Worm (Caenorhabditis elegans) whole organism, young adult: ENCODE measurements around the gene tag-243.
A peak's percentile ranks its signal among the peaks of the same experiment; 100 is the strongest.

Source experiments
- B0261.1 ChIP-seq: sonication (generic microtip); optimal IDR thresholded peaks from 2 replicates; lab custom pipeline; 2016; ENCODE audit warnings: mild to moderate bottlenecking, missing genetic modification characterization, moderate library complexity, missing compliant biosample characterization
- F22D6.2 ChIP-seq: sonication (generic microtip); optimal IDR thresholded peaks from 2 replicates; lab custom pipeline; 2016; ENCODE audit warnings: mild to moderate bottlenecking, missing genetic modification characterization, missing compliant biosample characterization
- F57A8.1 ChIP-seq: fragments of 200-800 bp; sonication (Bioruptor generic); optimal IDR thresholded peaks from 2 replicates; lab custom pipeline; 2018; ENCODE audit warnings: mild to moderate bottlenecking, missing genetic modification characterization, moderate library complexity, missing compliant biosample characterization
- K12H6.12 ChIP-seq: fragments of 200-800 bp; sonication (Bioruptor generic); optimal IDR thresholded peaks from 2 replicates; lab custom pipeline; 2018; ENCODE audit warnings: mild to moderate bottlenecking, missing genetic modification characterization, missing compliant biosample characterization
- T26A5.8 ChIP-seq: sonication (generic microtip); optimal IDR thresholded peaks from 2 replicates; lab custom pipeline; 2016; ENCODE audit warnings: missing genetic modification characterization, missing compliant biosample characterization
- Y56A3A.18 ChIP-seq: fragments of 200-800 bp; sonication (Bioruptor generic); IDR thresholded peaks from 2 replicates; pipeline ENCODE4 v1.3.6; 2022; ENCODE audit warnings: missing genetic modification reagents, missing genetic modification characterization, missing compliant biosample characterization
- attf-6 ChIP-seq: fragments of 200-800 bp; sonication (Bioruptor generic); IDR thresholded peaks from 2 replicates; pipeline ENCODE4 v1.3.6; 2022; ENCODE audit warnings: missing genetic modification reagents, missing genetic modification characterization, missing compliant biosample characterization
- bed-1 ChIP-seq: fragments of 200-800 bp; sonication (Bioruptor generic); IDR thresholded peaks from 2 replicates; pipeline ENCODE4 v1.3.6; 2022; ENCODE audit warnings: missing genetic modification reagents, missing genetic modification characterization, missing compliant biosample characterization
- ccch-3 ChIP-seq: fragments of 200-800 bp; sonication (Bioruptor generic); optimal IDR thresholded peaks from 2 replicates; lab custom pipeline; 2018; ENCODE audit warnings: mild to moderate bottlenecking, missing genetic modification characterization, missing compliant biosample characterization
- ceh-40 ChIP-seq: fragments of 200-800 bp; sonication (Bioruptor generic); IDR thresholded peaks from 2 replicates; pipeline ENCODE4 v1.3.6; 2022; ENCODE audit warnings: missing genetic modification characterization, missing compliant biosample characterization
- die-1 ChIP-seq: sonication (generic microtip); optimal IDR thresholded peaks from 2 replicates; lab custom pipeline; 2016; ENCODE audit warnings: missing genotype, mild to moderate bottlenecking, missing genetic modification characterization, missing compliant biosample characterization
- dpff-1 ChIP-seq: sonication (generic microtip); optimal IDR thresholded peaks from 2 replicates; lab custom pipeline; 2017; ENCODE audit warnings: mild to moderate bottlenecking, missing genetic modification characterization, missing compliant biosample characterization
- efl-1 ChIP-seq: fragments of 150-350 bp; optimal IDR thresholded peaks from 2 replicates; lab custom pipeline; 2014; ENCODE audit warnings: missing biosample characterization, missing genetic modification reagents, missing genetic modification characterization
- hmg-1.2 ChIP-seq: fragments of 200-800 bp; sonication (Bioruptor generic); IDR thresholded peaks from 2 replicates; pipeline ENCODE4 v1.3.6; 2022; ENCODE audit warnings: missing genetic modification reagents, missing genetic modification characterization, missing compliant biosample characterization
- hmg-20 ChIP-seq: fragments of 200-800 bp; sonication (Bioruptor generic); IDR thresholded peaks from 2 replicates; pipeline ENCODE4 v1.3.6; 2022; ENCODE audit warnings: missing genetic modification reagents, missing genetic modification characterization, missing compliant biosample characterization
- hsf-1 ChIP-seq: fragments of 200-800 bp; sonication (Bioruptor generic); IDR thresholded peaks from 2 replicates; pipeline ENCODE4 v1.3.6; 2022; ENCODE audit warnings: missing genetic modification reagents, missing genetic modification characterization, missing compliant biosample characterization
- lin-54 ChIP-seq: fragments of 200-800 bp; sonication (Bioruptor generic); optimal IDR thresholded peaks from 2 replicates; lab custom pipeline; 2018; ENCODE audit warnings: mild to moderate bottlenecking, missing genetic modification characterization, missing compliant biosample characterization
- lir-1 ChIP-seq: fragments of 200-800 bp; sonication (Bioruptor generic); conservative IDR thresholded peaks from 2 replicates; pipeline ENCODE4 v1.3.6; 2022; ENCODE audit warnings: missing genetic modification reagents, missing genetic modification characterization, missing compliant biosample characterization
- madf-8 ChIP-seq: fragments of 200-800 bp; sonication (Bioruptor generic); conservative IDR thresholded peaks from 2 replicates; pipeline ENCODE4 v1.3.6; 2022; ENCODE audit warnings: missing genetic modification reagents, missing genetic modification characterization, missing compliant biosample characterization
- nhr-27 ChIP-seq: fragments of 200-800 bp; sonication (Bioruptor generic); optimal IDR thresholded peaks from 2 replicates; lab custom pipeline; 2018; ENCODE audit warnings: mild to moderate bottlenecking, missing genetic modification characterization, moderate library complexity, missing compliant biosample characterization
- rcor-1 ChIP-seq: fragments of 200-800 bp; sonication (Bioruptor generic); IDR thresholded peaks from 2 replicates; pipeline ENCODE4 v1.3.6; 2022; ENCODE audit warnings: missing genetic modification reagents, missing genetic modification characterization, missing compliant biosample characterization
- sea-2 ChIP-seq: fragments of 200-800 bp; sonication (Bioruptor generic); IDR thresholded peaks from 2 replicates; pipeline ENCODE4 v1.3.6; 2022; ENCODE audit warnings: missing genetic modification characterization, missing compliant biosample characterization
- snpc-3.4 ChIP-seq: sonication (generic microtip); optimal IDR thresholded peaks from 2 replicates; lab custom pipeline; 2017; ENCODE audit warnings: missing genetic modification characterization, mild to moderate bottlenecking, missing compliant biosample characterization, antibody characterized with exemption, moderate library complexity, missing genotype, missing genetic modification reagents
- snpc-4 ChIP-seq, 5 experiments: fragments of 150-350 bp in 1 of 5; sonication (generic microtip) in 4 of 5; optimal IDR thresholded peaks; 2 replicates each; lab custom pipeline; 2014 to 2018; ENCODE audit warnings: missing genetic modification characterization in 5 of 5, missing biosample characterization in 3 of 5, antibody characterized with exemption in 2 of 5, mild to moderate bottlenecking in 2 of 5, missing compliant biosample characterization in 2 of 5, missing genotype in 2 of 5, moderate library complexity in 2 of 5, missing genetic modification reagents in 1 of 5
- somi-1 ChIP-seq: fragments of 200-800 bp; sonication (Bioruptor generic); optimal IDR thresholded peaks from 2 replicates; lab custom pipeline; 2018; ENCODE audit warnings: mild to moderate bottlenecking, missing genetic modification characterization, missing compliant biosample characterization
- sptf-2 ChIP-seq: fragments of 200-800 bp; sonication (Bioruptor generic); optimal IDR thresholded peaks from 2 replicates; lab custom pipeline; 2018; ENCODE audit warnings: mild to moderate bottlenecking, missing genetic modification characterization, missing compliant biosample characterization
- tbp1 ChIP-seq: fragments of 200-800 bp; sonication (Bioruptor generic); optimal IDR thresholded peaks from 2 replicates; lab custom pipeline; 2018; ENCODE audit warnings: mild to moderate bottlenecking, missing genetic modification characterization, missing compliant biosample characterization
- unc-130 ChIP-seq: sonication (generic microtip); optimal IDR thresholded peaks from 2 replicates; lab custom pipeline; 2016; ENCODE audit warnings: missing genetic modification reagents, missing genetic modification characterization, missing compliant biosample characterization
- zfh-2 ChIP-seq: fragments of 200-800 bp; sonication (Bioruptor generic); conservative IDR thresholded peaks from 2 replicates; pipeline ENCODE4 v1.3.6; 2022; ENCODE audit warnings: missing genetic modification reagents, missing genetic modification characterization, missing compliant biosample characterization
- zim-3 ChIP-seq: sonication (generic microtip); optimal IDR thresholded peaks from 2 replicates; lab custom pipeline; 2017; ENCODE audit warnings: mild to moderate bottlenecking, missing genetic modification characterization, moderate library complexity, missing compliant biosample characterization
- ztf-18 ChIP-seq: sonication (generic microtip); optimal IDR thresholded peaks from 2 replicates; lab custom pipeline; 2016; ENCODE audit warnings: missing genotype, mild to moderate bottlenecking, missing genetic modification characterization, missing compliant biosample characterization
- ztf-26 ChIP-seq: sonication (generic microtip); optimal IDR thresholded peaks from 2 replicates; lab custom pipeline; 2017; ENCODE audit warnings: missing genetic modification characterization, missing compliant biosample characterization
- ztf-28 ChIP-seq: fragments of 200-800 bp; sonication (Bioruptor generic); IDR thresholded peaks from 2 replicates; pipeline ENCODE4 v1.3.6; 2022; ENCODE audit warnings: missing genetic modification reagents, missing genetic modification characterization, missing compliant biosample characterization
- ztf-3 ChIP-seq: fragments of 200-800 bp; sonication (Bioruptor generic); optimal IDR thresholded peaks from 2 replicates; lab custom pipeline; 2018; ENCODE audit warnings: mild to moderate bottlenecking, missing genetic modification characterization, missing compliant biosample characterization
- ztf-6 ChIP-seq: fragments of 200-800 bp; sonication (Bioruptor generic); IDR thresholded peaks from 2 replicates; pipeline ENCODE4 v1.3.6; 2022; ENCODE audit warnings: missing genetic modification reagents, missing genetic modification characterization, missing compliant biosample characterization

Gene tag-243

DNA sequence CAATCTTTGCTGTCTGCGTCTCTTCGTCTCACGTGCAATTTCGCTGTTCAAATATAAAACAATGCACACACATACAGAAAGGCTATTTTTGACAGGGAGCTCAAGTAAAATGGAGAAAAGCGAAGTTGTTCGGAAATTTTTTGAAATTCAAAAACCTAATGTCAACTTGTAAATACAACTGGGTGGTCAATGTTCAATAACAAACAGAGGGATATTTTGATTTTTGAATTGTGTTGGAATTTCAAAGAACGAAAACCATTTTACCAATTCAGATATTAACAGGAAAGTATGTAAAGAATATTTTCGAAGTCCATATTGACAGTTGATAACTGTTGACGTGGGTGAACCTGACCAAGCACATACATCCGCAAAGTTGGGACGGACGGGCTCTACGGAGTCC is at the start of gene tag-243:
Gene tag-243, minus strand, starts transcription at position 101 of the 400 bp plus-strand sequence.
- TF ChIP-seq madf-8 = no peak
- TF ChIP-seq hmg-1.2 (GFP tag; lab: Robert Waterston, UW) = peak; percentile 64
- TF ChIP-seq, all 124 proteins: peak for 1

DNA sequence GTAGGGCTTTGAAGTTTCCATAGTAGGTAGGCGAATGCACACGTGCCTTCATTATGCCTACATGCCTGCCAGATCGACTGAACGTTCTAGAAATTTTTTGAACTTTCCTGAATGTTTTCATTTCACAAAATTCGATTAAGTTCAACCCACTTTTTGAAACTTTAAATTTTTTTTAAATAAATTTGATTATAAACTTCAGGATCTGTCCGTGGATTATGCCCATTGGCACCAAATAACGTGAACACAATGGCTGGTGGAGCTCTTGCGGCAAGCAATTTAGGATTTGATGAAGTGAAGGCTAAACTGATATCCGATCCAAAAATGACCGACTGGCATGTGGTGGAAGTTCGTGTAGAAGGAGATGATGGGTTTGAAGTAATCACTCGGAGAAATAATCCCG is 47.2 kb upstream of the tag-243 start, which contains the start of gene F17C8.7:
Gene F17C8.7, plus strand, starts transcription at position 301 of the 400 bp plus-strand sequence.
- no peak for TF ChIP-seq ztf-3 (GFP tag; lab: Kevin White, UChicago)
- TF ChIP-seq ccch-3 (GFP tag; lab: Kevin White, UChicago) = no peak
- no peak for TF ChIP-seq lir-1 (GFP tag; lab: Robert Waterston, UW)
- no peak for TF ChIP-seq ceh-40
- TF ChIP-seq dpff-1 = no peak
- TF ChIP-seq Y56A3A.18 (GFP tag; lab: Robert Waterston, UW) = no peak
- no peak for TF ChIP-seq ztf-28 (GFP tag; lab: Robert Waterston, UW)
- no peak for TF ChIP-seq ztf-6
- no peak for TF ChIP-seq sptf-2 (GFP tag; lab: Kevin White, UChicago)
- no peak for TF ChIP-seq bed-1
- no peak for TF ChIP-seq ztf-18 (tag; lab: Kevin White, UChicago)
- TF ChIP-seq lin-54 = no peak
- TF ChIP-seq hsf-1 (GFP tag; lab: Robert Waterston, UW) = no peak
- no peak for TF ChIP-seq zim-3 (tag; lab: Kevin White, UChicago)

DNA sequence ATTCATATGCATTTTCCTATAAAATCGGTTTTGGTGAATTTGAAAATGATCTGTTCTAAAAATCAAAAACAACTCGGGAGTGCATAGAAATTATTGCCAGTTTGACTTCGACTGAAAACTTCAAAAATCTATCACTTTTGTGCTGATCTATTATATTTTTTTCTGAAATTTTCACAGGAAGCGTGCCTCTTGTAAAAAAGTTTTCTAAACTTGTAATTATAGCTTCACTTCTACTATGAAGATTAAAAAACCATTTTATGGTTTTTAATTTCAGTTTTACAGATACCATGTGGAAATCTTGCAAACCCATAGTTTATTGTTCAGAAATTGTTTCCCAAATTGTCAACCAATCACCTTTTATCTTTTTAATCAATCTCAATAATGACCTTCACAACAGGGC is 45.8 kb upstream of the tag-243 start, which contains the start of gene F17C8.9:
Gene F17C8.9, plus strand, starts transcription at position 301 of the 400 bp plus-strand sequence.
- TF ChIP-seq snpc-3.4 (tag; lab: Kevin White, UChicago) (no peak), F22D6.2 (no peak), F57A8.1 (GFP tag; lab: Kevin White, UChicago) (no peak), efl-1 (GFP tag; lab: Kevin White, UChicago) (no peak), B0261.1 (no peak), zfh-2 (no peak), rcor-1 (GFP tag; lab: Robert Waterston, UW) (no peak), attf-6 (GFP tag; lab: Robert Waterston, UW) (no peak), nhr-27 (tag; lab: Kevin White, UChicago) (no peak), snpc-4 (GFP tag; optimal IDR thresholded peaks at IDR 0.05; lab: Kevin White, UChicago) (no peak), snpc-4 (tag; optimal IDR thresholded peaks at IDR 0.05; lab: Kevin White, UChicago) (no peak), T26A5.8 (tag; lab: Kevin White, UChicago) (no peak), tbp1 (GFP tag; lab: Kevin White, UChicago) (no peak), ztf-26 (no peak), dpff-1 (no peak), unc-130 (no peak), die-1 (tag; lab: Kevin White, UChicago) (no peak), hmg-20 (no peak)
- TF ChIP-seq, all 124 proteins: peak for 0

DNA sequence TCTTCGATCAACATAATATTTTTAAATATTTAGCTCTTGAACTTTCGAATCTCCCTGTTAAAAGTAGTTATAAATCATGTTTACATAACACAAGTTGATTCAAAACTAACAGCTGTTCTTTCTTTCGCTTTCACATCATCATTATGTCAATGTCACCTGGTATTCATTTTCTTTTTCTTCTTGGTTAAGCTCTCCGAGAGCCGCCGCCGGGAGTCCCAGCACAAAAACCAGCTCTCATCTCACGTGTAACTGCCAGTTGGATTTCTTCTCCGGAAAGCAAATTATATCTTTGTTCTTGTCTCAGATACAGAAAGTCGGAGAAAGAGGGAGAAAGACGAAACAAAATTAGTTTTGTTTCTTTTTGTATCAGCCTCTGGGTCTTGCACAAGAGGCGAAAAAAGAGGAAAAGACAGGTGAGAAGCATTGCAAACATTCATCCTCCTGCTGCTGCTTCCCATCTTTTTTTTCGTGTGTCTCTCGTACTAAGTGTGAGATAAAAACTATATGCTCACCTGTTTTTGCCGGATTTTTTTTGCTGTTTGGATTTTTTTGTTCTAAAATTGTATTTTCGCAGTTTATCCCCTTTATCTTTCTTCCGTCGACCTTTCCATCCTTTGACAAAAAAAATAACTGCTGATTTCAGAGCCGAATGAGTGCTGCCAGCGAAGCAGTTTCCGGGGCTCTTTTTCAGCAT is 43.2 kb upstream of the tag-243 start, which contains the start of gene F17C8.3:
Gene F17C8.3, plus strand, starts transcription at position 644 of the 694 bp plus-strand sequence.
- TF ChIP-seq somi-1 (GFP tag; lab: Kevin White, UChicago) = peak; percentile 17
- TF ChIP-seq K12H6.12 (tag; lab: Kevin White, UChicago) = peak; percentile 21
- TF ChIP-seq sea-2 = no peak
